Worm (Caenorhabditis elegans): ENCODE data around the gene gcc-2.

DNA sequence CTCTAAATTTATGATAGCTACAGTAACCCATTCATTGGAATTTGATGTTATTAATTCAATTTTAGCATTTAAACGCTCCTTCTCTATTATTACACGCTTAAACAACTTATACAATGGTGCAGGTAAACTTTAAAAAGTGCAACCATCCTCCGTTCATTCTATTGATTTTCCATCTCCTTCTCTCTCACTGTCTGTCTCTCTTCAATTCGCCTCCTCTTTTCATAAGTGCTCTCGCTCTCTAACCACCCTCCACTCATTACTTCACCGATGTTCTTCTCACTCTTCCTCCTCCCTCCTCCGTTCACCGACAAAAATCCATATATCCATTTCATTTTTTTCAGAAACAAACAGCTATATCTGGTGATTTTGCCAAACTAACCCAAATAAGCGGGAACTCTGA is 4.2 kb upstream of the gcc-2 start, which contains the start of gene cbp-1:
- TF ChIP-seq ceh-82 (tag; optimal IDR thresholded peaks at IDR 0.05) (no peak), ztf-4 (tag; optimal IDR thresholded peaks at IDR 0.05) (no peak), fos-1 (tag; optimal IDR thresholded peaks at IDR 0.05) (no peak), nhr-76 (tag; optimal IDR thresholded peaks at IDR 0.05) (no peak), ztf-11 (tag; optimal IDR thresholded peaks at IDR 0.05) (no peak), unc-39 (tag; optimal IDR thresholded peaks at IDR 0.05) (no peak), unc-62 (GFP tag; optimal IDR thresholded peaks at IDR 0.05) (no peak), nhr-237 (tag; optimal IDR thresholded peaks at IDR 0.05) (no peak), elt-3 (tag; optimal IDR thresholded peaks at IDR 0.05) (no peak)
